Fruit fly (Drosophila melanogaster): ENCODE data around the gene Sry-beta.

The Sry-beta gene

dm6 chr3R:30021559-30022451 is 17.7 kb upstream of the Sry-beta start, which contains the start of gene Mgat2 (continued):
- TF ChIP-seq CHES-1-like (GFP tag; optimal IDR thresholded peaks at IDR 0.05) (peak; percentile 44), CG11560 (tag; IDR thresholded peaks at IDR 0.05) (no peak), sisA (GFP tag; IDR thresholded peaks at IDR 0.05) (no peak), CrebB (tag; optimal IDR thresholded peaks at IDR 0.05) (peak; percentile 47), slou (GFP tag; optimal IDR thresholded peaks at IDR 0.05) (no peak), lola (GFP tag; optimal IDR thresholded peaks at IDR 0.05) (peak in 1 of 3 experiments; percentile 8), br (optimal IDR thresholded peaks at IDR 0.05) (no peak), Taf1 (GFP tag; IDR thresholded peaks at IDR 0.05) (no peak), nerfin-1 (tag; optimal IDR thresholded peaks at IDR 0.05) (peak; percentile 84), MESR4 (GFP tag; optimal IDR thresholded peaks at IDR 0.05) (peak; percentile 81), Kr (GFP tag; optimal IDR thresholded peaks at IDR 0.05) (no peak), Scr (GFP tag; IDR thresholded peaks at IDR 0.05; ENCODE audit: partially characterized antibody) (peak; percentile 91), CG16813 (GFP tag; IDR thresholded peaks at IDR 0.05; ENCODE audit: partially characterized antibody) (peak; percentile 79), sqz (GFP tag; optimal IDR thresholded peaks at IDR 0.05) (no peak), Dad (GFP tag; optimal IDR thresholded peaks at IDR 0.05) (no peak), CG18764 (GFP tag; optimal IDR thresholded peaks at IDR 0.05) (no peak), NFAT (GFP tag; IDR thresholded peaks at IDR 0.05) (no peak), Ravus (GFP tag; IDR thresholded peaks at IDR 0.05) (no peak), CG31365 (tag; optimal IDR thresholded peaks at IDR 0.05) (peak; percentile 42), CG6254 (GFP tag; optimal IDR thresholded peaks at IDR 0.05) (peak; percentile 63), insv (GFP tag; optimal IDR thresholded peaks at IDR 0.05) (no peak), CG4820 (GFP tag; optimal IDR thresholded peaks at IDR 0.05) (no peak), CG33213 (GFP tag; optimal IDR thresholded peaks at IDR 0.05) (peak; percentile 5), CG32767 (GFP tag; IDR thresholded peaks at IDR 0.05) (peak; percentile 28; the same call in 1 of the 2 replicates), HLHmδ (GFP tag; optimal IDR thresholded peaks at IDR 0.05) (peak; percentile 97), TFAM (GFP tag; optimal IDR thresholded peaks at IDR 0.05) (no peak), trh (GFP tag; optimal IDR thresholded peaks at IDR 0.05) (no peak), yki (optimal IDR thresholded peaks at IDR 0.05) (no peak), Sry-β (GFP tag; optimal IDR thresholded peaks at IDR 0.05) (peak; percentile 56), Dref (GFP tag; IDR thresholded peaks at IDR 0.05) (peak; percentile 77), amos (GFP tag; IDR thresholded peaks at IDR 0.05; ENCODE audit: partially characterized antibody) (peak; percentile 85), caup (GFP tag; optimal IDR thresholded peaks at IDR 0.05; ENCODE audit: severe bottlenecking) (no peak), Blimp-1 (GFP tag; optimal IDR thresholded peaks at IDR 0.05) (peak; percentile 100), Atf6 (GFP tag; IDR thresholded peaks at IDR 0.05) (peak; percentile 55; the same call in 1 of the 2 replicates), lbe (GFP tag; optimal IDR thresholded peaks at IDR 0.05) (peak; percentile 34), Spps (tag; optimal IDR thresholded peaks at IDR 0.05) (peak; percentile 63), h (optimal IDR thresholded peaks at IDR 0.05) (no peak), mld (GFP tag; IDR thresholded peaks at IDR 0.05; ENCODE audit: partially characterized antibody) (peak; percentile 77; the same call in 2 of the 3 replicates), CG14441 (GFP tag; IDR thresholded peaks at IDR 0.05) (no peak), CG5180 (GFP tag; optimal IDR thresholded peaks at IDR 0.05) (no peak), ftz-f1 (GFP tag; optimal IDR thresholded peaks at IDR 0.05) (no peak), sc (optimal IDR thresholded peaks at IDR 0.05) (no peak), sc (GFP tag; optimal IDR thresholded peaks at IDR 0.05) (no peak), CG7987 (GFP tag; optimal IDR thresholded peaks at IDR 0.05) (peak; percentile 75), pb (GFP tag; optimal IDR thresholded peaks at IDR 0.05) (peak; percentile 25), hbn (GFP tag; IDR thresholded peaks at IDR 0.05; ENCODE audit: partially characterized antibody) (peak; percentile 89), CG14050 (GFP tag; IDR thresholded peaks at IDR 0.05) (no peak), CG6813 (GFP tag; optimal IDR thresholded peaks at IDR 0.05) (peak; percentile 55), wor (GFP tag; IDR thresholded peaks at IDR 0.05) (no peak)

Measured in whole organism, embryonic.